Worm (Caenorhabditis elegans) whole organism, L2 larva: ENCODE measurements around the gene kvs-4.

Experiments used
- lin-11 ChIP-seq: fragments of 150-350 bp; sonication (generic microtip); optimal IDR thresholded peaks from 2 replicates; lab custom pipeline; 2014; ENCODE audit warnings: missing biosample characterization, missing genetic modification characterization, inconsistent platforms, mixed read lengths
- nhr-77 ChIP-seq: fragments of 150-350 bp; optimal IDR thresholded peaks from 2 replicates; lab custom pipeline; 2014; ENCODE audit warnings: missing biosample characterization, missing genetic modification characterization
- skn-1 ChIP-seq: sonication (generic microtip); optimal IDR thresholded peaks from 2 replicates; lab custom pipeline; 2017; ENCODE audit warnings: missing biosample characterization, missing genetic modification characterization
- snpc-4 ChIP-seq: fragments of 150-350 bp; optimal IDR thresholded peaks from 2 replicates; lab custom pipeline; 2014; ENCODE audit warnings: missing biosample characterization, missing genetic modification characterization
- zag-1 ChIP-seq: fragments of 150-350 bp; optimal IDR thresholded peaks from 2 replicates; lab custom pipeline; 2014; ENCODE audit warnings: missing biosample characterization, missing genetic modification characterization

DNA sequence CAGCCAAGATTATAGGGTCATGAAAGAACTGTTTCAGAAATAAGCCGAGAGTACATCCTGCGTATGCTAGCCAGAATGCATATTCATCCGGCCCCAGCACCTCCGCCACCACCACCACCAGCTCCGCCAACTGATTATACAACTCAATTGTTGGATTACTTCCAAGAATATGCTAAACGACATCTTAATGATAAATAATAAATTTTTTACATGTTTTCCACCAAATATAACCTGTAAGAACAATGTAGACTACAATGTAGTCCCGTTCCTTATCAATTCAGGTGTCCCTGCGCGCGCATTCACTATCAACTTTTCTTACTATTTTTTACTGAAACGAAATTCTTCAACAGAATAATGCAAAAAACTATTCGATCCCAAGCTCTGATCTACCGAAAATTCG lies 20.5 kb downstream of the kvs-4 start, which contains the start of gene Y48A6B.9:
- no peak for TF ChIP-seq skn-1
- no peak for TF ChIP-seq nhr-77
- TF ChIP-seq zag-1 (tag; lab: Kevin White, UChicago): no peak
- TF ChIP-seq lin-11 (tag; lab: Kevin White, UChicago): no peak
- TF ChIP-seq snpc-4 (tag; lab: Kevin White, UChicago): no peak
